Worm (Caenorhabditis elegans) whole organism, L4 larva: Measurements from ENCODE around the gene jbts-14.

Experiments
- ceh-28 ChIP-seq: fragments of 150-350 bp; optimal IDR thresholded peaks from 2 replicates; lab custom pipeline; 2014; ENCODE audit warnings: missing biosample characterization, missing genetic modification reagents, missing genetic modification characterization
- dmd-8 ChIP-seq: fragments of 200-800 bp; sonication (Bioruptor generic); IDR thresholded peaks from 2 replicates; pipeline ENCODE4 v1.3.6; 2022; ENCODE audit warnings: missing genetic modification characterization, missing compliant biosample characterization
- egl-27 ChIP-seq: sonication (generic microtip); optimal IDR thresholded peaks from 3 replicates; lab custom pipeline; 2017; ENCODE audit warnings: missing biosample characterization, missing genetic modification reagents, missing genetic modification characterization
- fos-1 ChIP-seq: fragments of 150-350 bp; optimal IDR thresholded peaks from 2 replicates; lab custom pipeline; 2014; ENCODE audit warnings: missing biosample characterization, missing genetic modification characterization
- hmg-1.1 ChIP-seq: fragments of 200-800 bp; sonication (Bioruptor generic); IDR thresholded peaks from 2 replicates; pipeline ENCODE4 v1.3.6; 2022; ENCODE audit warnings: missing genetic modification reagents, missing genetic modification characterization, missing compliant biosample characterization
- jun-1 ChIP-seq: fragments of 150-350 bp; optimal IDR thresholded peaks from 2 replicates; lab custom pipeline; 2014; ENCODE audit warnings: missing biosample characterization, missing genetic modification reagents, missing genetic modification characterization
- nhr-11 ChIP-seq: fragments of 150-350 bp; optimal IDR thresholded peaks from 2 replicates; lab custom pipeline; 2014; ENCODE audit warnings: missing biosample characterization, missing genetic modification characterization
- nhr-237 ChIP-seq: sonication (generic microtip); optimal IDR thresholded peaks from 2 replicates; lab custom pipeline; 2017; ENCODE audit warnings: missing biosample characterization, missing genetic modification characterization
- nhr-28 ChIP-seq: fragments of 150-350 bp; optimal IDR thresholded peaks from 2 replicates; lab custom pipeline; 2014; ENCODE audit warnings: missing biosample characterization, missing genetic modification characterization
- php-3 ChIP-seq: fragments of 200-800 bp; sonication (Bioruptor generic); IDR thresholded peaks from 2 replicates; pipeline ENCODE4 v1.3.6; 2022; ENCODE audit warnings: missing genetic modification reagents, missing genetic modification characterization, missing compliant biosample characterization
- saeg-2 ChIP-seq: fragments of 200-800 bp; sonication (Bioruptor generic); IDR thresholded peaks from 2 replicates; pipeline ENCODE4 v1.3.6; 2022; ENCODE audit warnings: missing genetic modification reagents, missing genetic modification characterization, missing compliant biosample characterization
- set-16 ChIP-seq: fragments of 200-800 bp; sonication (Bioruptor generic); IDR thresholded peaks from 2 replicates; pipeline ENCODE4 v1.3.6; 2022; ENCODE audit warnings: missing genetic modification reagents, missing genetic modification characterization, missing compliant biosample characterization
- unc-62 ChIP-seq, 3 experiments: fragments of 150-350 bp in 1 of 3; sonication (generic microtip); optimal IDR thresholded peaks in 2 of 3; peaks in 1 of 3; 1 replicate in 1 of 3; 2 replicates in 2 of 3; lab custom pipeline; 2014 to 2017; ENCODE audit warnings: missing biosample characterization in 3 of 3, missing genetic modification characterization in 3 of 3, missing genetic modification reagents in 3 of 3, missing genotype in 1 of 3

- TF ChIP-seq nhr-11 (tag; lab: Kevin White, UChicago) (peak; percentile 30), jun-1 (no peak), ceh-28 (tag; lab: Kevin White, UChicago) (no peak), set-16 (GFP tag; lab: Robert Waterston, UW) (no peak), php-3 (GFP tag; lab: Robert Waterston, UW) (no peak), unc-62 (GFP tag; optimal IDR thresholded peaks at IDR 0.05 in 1 of 2; lab: Kevin White, UChicago) (no peak), unc-62 (tag; optimal IDR thresholded peaks at IDR 0.05; lab: Kevin White, UChicago) (no peak), saeg-2 (GFP tag; lab: Robert Waterston, UW) (no peak), egl-27 (no peak), hmg-1.1 (GFP tag; lab: Robert Waterston, UW) (0 out of 2 replicates have a peak, but pooled peaks have one; percentile 15), nhr-237 (tag; lab: Kevin White, UChicago) (no peak), fos-1 (no peak), dmd-8 (GFP tag; lab: Robert Waterston, UW) (no peak), nhr-28 (tag; lab: Kevin White, UChicago) (no peak)
Observed at ce11 chrX:8723840-8724239, 19.7 kb downstream of the jbts-14 start.
